ENCODE assay signal across 1 worm cellular context in genomic region chrX:8355350-8355749, ce11.
TF ChIP-seq lines count a peak whose summit lies in the region.

No protein-coding gene starts in this region.

TF ChIP-seq in whole organism, L4 larva, 104 proteins besides CTCF, POLR2A, EP300 and RAD21 (continued from another document):
- TF ChIP-seq daf-8 (GFP tag; IDR thresholded peaks at IDR 0.05; lab: Robert Waterston, UW): no peak
- TF ChIP-seq hif-1 (tag; optimal IDR thresholded peaks at IDR 0.05; lab: Kevin White, UChicago): no peak
- no peak for TF ChIP-seq T20F7.1 (GFP tag; optimal IDR thresholded peaks at IDR 0.05; lab: Kevin White, UChicago)
- TF ChIP-seq lin-29 (GFP tag; IDR thresholded peaks at IDR 0.05; lab: Robert Waterston, UW): no peak
- TF ChIP-seq mep-1 (tag; optimal IDR thresholded peaks at IDR 0.05; lab: Kevin White, UChicago): peak; percentile 47
- TF ChIP-seq ztf-11 (tag; optimal IDR thresholded peaks at IDR 0.05; lab: Kevin White, UChicago): no peak
- TF ChIP-seq mdl-1 (tag; optimal IDR thresholded peaks at IDR 0.05; lab: Kevin White, UChicago): peak in 1 of 2 experiments; percentile 39
- no peak for TF ChIP-seq ceh-28 (tag; optimal IDR thresholded peaks at IDR 0.05; lab: Kevin White, UChicago)
- TF ChIP-seq vab-7 (GFP tag; IDR thresholded peaks at IDR 0.05; lab: Robert Waterston, UW): no peak
- TF ChIP-seq dmd-9 (GFP tag; IDR thresholded peaks at IDR 0.05; lab: Robert Waterston, UW): no peak
- TF ChIP-seq ceh-32 (tag; optimal IDR thresholded peaks at IDR 0.05; lab: Kevin White, UChicago; ENCODE audit: poor library complexity): no peak
- no peak for TF ChIP-seq ceh-20 (GFP tag; IDR thresholded peaks at IDR 0.05; lab: Robert Waterston, UW)
- no peak for TF ChIP-seq madf-5 (GFP tag; IDR thresholded peaks at IDR 0.05; lab: Robert Waterston, UW)
- TF ChIP-seq mxl-2 (GFP tag; conservative IDR thresholded peaks at IDR 0.05; lab: Robert Waterston, UW): no peak
- TF ChIP-seq nhr-28 (tag; optimal IDR thresholded peaks at IDR 0.05; lab: Kevin White, UChicago): peak; percentile 87
- TF ChIP-seq ZK546.5 (tag; optimal IDR thresholded peaks at IDR 0.05; lab: Kevin White, UChicago): no peak
- TF ChIP-seq nhr-111 (GFP tag; optimal IDR thresholded peaks at IDR 0.05; lab: Kevin White, UChicago): no peak
- TF ChIP-seq fos-1 (tag; optimal IDR thresholded peaks at IDR 0.05; lab: Kevin White, UChicago): no peak
- no peak for TF ChIP-seq nhr-6 (tag; optimal IDR thresholded peaks at IDR 0.05; lab: Kevin White, UChicago)
- TF ChIP-seq ceh-44 (GFP tag; IDR thresholded peaks at IDR 0.05; lab: Robert Waterston, UW): no peak
- TF ChIP-seq zip-11 (GFP tag; IDR thresholded peaks at IDR 0.05; lab: Robert Waterston, UW): no peak
- no peak for TF ChIP-seq cey-2 (tag; optimal IDR thresholded peaks at IDR 0.05; lab: Kevin White, UChicago; ENCODE audit: borderline replicate concordance, insufficient read depth)
- no peak for TF ChIP-seq F10B5.3 (tag; optimal IDR thresholded peaks at IDR 0.05; lab: Kevin White, UChicago)
- no peak for TF ChIP-seq jun-1 (tag; optimal IDR thresholded peaks at IDR 0.05; lab: Kevin White, UChicago)
- TF ChIP-seq dmd-6 (GFP tag; IDR thresholded peaks at IDR 0.05; lab: Robert Waterston, UW): peak; percentile 89
- no peak for TF ChIP-seq rbr-2 (tag; optimal IDR thresholded peaks at IDR 0.05; lab: Kevin White, UChicago)
- no peak for TF ChIP-seq nhr-237 (tag; optimal IDR thresholded peaks at IDR 0.05; lab: Kevin White, UChicago)
- no peak for TF ChIP-seq unc-130 (GFP tag; optimal IDR thresholded peaks at IDR 0.05; lab: Kevin White, UChicago)
- no peak for TF ChIP-seq ces-1 (GFP tag; optimal IDR thresholded peaks at IDR 0.05; lab: Kevin White, UChicago)
- no peak for TF ChIP-seq zfp-3 (GFP tag; conservative IDR thresholded peaks at IDR 0.05; lab: Robert Waterston, UW)
- TF ChIP-seq hmg-1.1 (GFP tag; IDR thresholded peaks at IDR 0.05; lab: Robert Waterston, UW): no peak
- no peak for TF ChIP-seq F44E2.7 (GFP tag; IDR thresholded peaks at IDR 0.05; lab: Robert Waterston, UW)
- TF ChIP-seq mdt-29 (GFP tag; IDR thresholded peaks at IDR 0.05; lab: Robert Waterston, UW): no peak
- TF ChIP-seq mxl-3 (GFP tag; optimal IDR thresholded peaks at IDR 0.05; lab: Kevin White, UChicago): peak; percentile 47
- TF ChIP-seq lir-3 (tag; optimal IDR thresholded peaks at IDR 0.05; lab: Kevin White, UChicago): no peak
- TF ChIP-seq nhr-48 (tag; optimal IDR thresholded peaks at IDR 0.05; lab: Kevin White, UChicago): no peak
- TF ChIP-seq ztf-7 (tag; optimal IDR thresholded peaks at IDR 0.05; lab: Kevin White, UChicago): no peak
- no peak for TF ChIP-seq egl-27 (tag; optimal IDR thresholded peaks at IDR 0.05; lab: Kevin White, UChicago)
- TF ChIP-seq lsy-2 (tag; optimal IDR thresholded peaks at IDR 0.05; lab: Kevin White, UChicago): no peak
- no peak for TF ChIP-seq lin-39 (tag; optimal IDR thresholded peaks at IDR 0.05; lab: Kevin White, UChicago)
- peak; percentile 69 for TF ChIP-seq dve-1 (tag; optimal IDR thresholded peaks at IDR 0.05; lab: Kevin White, UChicago; ENCODE audit: insufficient read depth)
- no peak for TF ChIP-seq nhr-10 (tag; optimal IDR thresholded peaks at IDR 0.05; lab: Kevin White, UChicago)
- peak in 1 of 2 experiments; percentile 64 for TF ChIP-seq unc-62 (GFP tag; optimal IDR thresholded peaks at IDR 0.05 in 1 of 2; lab: Kevin White, UChicago)
- no peak for TF ChIP-seq unc-62 (tag; optimal IDR thresholded peaks at IDR 0.05; lab: Kevin White, UChicago)
- TF ChIP-seq zip-2 (tag; optimal IDR thresholded peaks at IDR 0.05; lab: Kevin White, UChicago): no peak
- no peak for TF ChIP-seq F26F4.8 (GFP tag; conservative IDR thresholded peaks at IDR 0.05; lab: Robert Waterston, UW)
- TF ChIP-seq lin-15B (tag; optimal IDR thresholded peaks at IDR 0.05; lab: Kevin White, UChicago): no peak
- TF ChIP-seq snpc-4 (tag; optimal IDR thresholded peaks at IDR 0.05; lab: Kevin White, UChicago): no peak
- no peak for TF ChIP-seq duxl-1 (tag; optimal IDR thresholded peaks at IDR 0.05; lab: Kevin White, UChicago; ENCODE audit: poor library complexity)
- TF ChIP-seq ceh-62 (tag; optimal IDR thresholded peaks at IDR 0.05; lab: Kevin White, UChicago): no peak
- TF ChIP-seq zfp-2 (tag; optimal IDR thresholded peaks at IDR 0.05; lab: Kevin White, UChicago): no peak
- TF ChIP-seq ctbp-1 (GFP tag; IDR thresholded peaks at IDR 0.05; lab: Robert Waterston, UW): no peak
- no peak for TF ChIP-seq R02D3.7 (tag; optimal IDR thresholded peaks at IDR 0.05; lab: Kevin White, UChicago)
- TF ChIP-seq unc-39 (tag; optimal IDR thresholded peaks at IDR 0.05; lab: Kevin White, UChicago): no peak
- TF ChIP-seq zag-1 (tag; optimal IDR thresholded peaks at IDR 0.05; lab: Kevin White, UChicago): no peak
- TF ChIP-seq nhr-102 (tag; optimal IDR thresholded peaks at IDR 0.05; lab: Kevin White, UChicago): no peak
